Worm (Caenorhabditis elegans): ENCODE measurements around the gene bra-2.

DNA sequence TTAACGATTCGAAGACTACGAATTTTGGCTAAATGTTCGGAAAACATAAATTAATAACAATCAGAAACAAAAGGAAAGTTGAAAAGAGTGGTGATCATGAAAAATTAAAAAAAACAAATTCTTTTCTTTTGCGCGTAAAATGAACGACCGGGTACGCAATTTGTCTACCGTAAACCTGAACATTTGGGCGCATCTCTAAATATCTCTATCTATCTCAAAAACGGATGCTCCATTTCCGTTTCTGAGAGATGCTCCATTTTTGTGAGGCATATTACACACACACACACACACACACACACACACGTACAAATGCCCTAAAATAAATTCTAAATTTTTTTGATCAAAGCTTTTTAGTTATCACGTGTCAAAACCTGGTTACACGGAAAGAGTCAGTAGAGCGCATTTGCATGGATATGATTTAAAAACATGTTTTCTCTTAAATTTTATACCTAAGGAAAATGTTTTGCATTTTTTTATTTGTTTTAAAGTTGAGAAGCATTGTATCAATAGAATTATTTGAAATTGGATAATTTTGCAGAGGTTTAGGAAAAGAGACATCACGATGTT is 22.0 kb upstream of the bra-2 start:
- TF ChIP-seq ama-1 (optimal IDR thresholded peaks at IDR 0.05) (no peak), ama-1 (GFP tag; optimal IDR thresholded peaks at IDR 0.05) (no peak), unc-62 (GFP tag; optimal IDR thresholded peaks at IDR 0.05) (no peak), ccch-3 (GFP tag; optimal IDR thresholded peaks at IDR 0.05) (no peak)
